Worm (Caenorhabditis elegans) whole organism, L1 larva: ENCODE measurements around the gene srj-23.

ENCODE experiments used
- aly-2 ChIP-seq: fragments of 150-350 bp; optimal IDR thresholded peaks from 2 replicates; lab custom pipeline; 2014; ENCODE audit warnings: missing biosample characterization, missing genetic modification characterization
- blmp-1 ChIP-seq: fragments of 150-350 bp; optimal IDR thresholded peaks from 2 replicates; lab custom pipeline; 2014; ENCODE audit warnings: missing biosample characterization, missing genetic modification characterization
- dsc-1 ChIP-seq: sonication (generic microtip); optimal IDR thresholded peaks from 2 replicates; lab custom pipeline; 2016; ENCODE audit warnings: mild to moderate bottlenecking, missing genetic modification characterization, missing compliant biosample characterization
- efl-1 ChIP-seq, 4 experiments: fragments of 150-350 bp; optimal IDR thresholded peaks in 3 of 4; peaks in 1 of 4; 1 replicate in 1 of 4; 2 replicates in 3 of 4; lab custom pipeline; 2014; ENCODE audit warnings: missing biosample characterization in 2 of 4, missing genetic modification characterization in 2 of 4, missing genetic modification reagents in 2 of 4
- nhr-90 ChIP-seq: sonication (generic microtip); optimal IDR thresholded peaks from 2 replicates; lab custom pipeline; 2016; ENCODE audit warnings: mild to moderate bottlenecking, missing genetic modification characterization, missing compliant biosample characterization; ENCODE audit not compliant: poor library complexity
- pqm-1 ChIP-seq: sonication (generic microtip); optimal IDR thresholded peaks from 3 replicates; lab custom pipeline; 2017; ENCODE audit warnings: missing biosample characterization, missing genetic modification characterization
- zag-1 ChIP-seq: fragments of 150-350 bp; optimal IDR thresholded peaks from 2 replicates; lab custom pipeline; 2014; ENCODE audit warnings: missing biosample characterization, missing genetic modification characterization

- TF ChIP-seq nhr-90 (tag; lab: Kevin White, UChicago) (no peak), pqm-1 (tag; lab: Kevin White, UChicago) (no peak), aly-2 (tag; lab: Kevin White, UChicago) (no peak), zag-1 (tag; lab: Kevin White, UChicago) (no peak), dsc-1 (no peak), efl-1 (optimal IDR thresholded peaks at IDR 0.05; lab: Kevin White, UChicago) (no peak), efl-1 (GFP tag; optimal IDR thresholded peaks at IDR 0.05 in 1 of 2; lab: Kevin White, UChicago) (no peak), blmp-1 (tag; lab: Kevin White, UChicago) (no peak)
Measured at ce11 chrV:1423338-1423737, 28.1 kb upstream of the srj-23 start.
